Worm (Caenorhabditis elegans): ENCODE measurements around the gene Y43E12A.2.

The Y43E12A.2 gene

DNA sequence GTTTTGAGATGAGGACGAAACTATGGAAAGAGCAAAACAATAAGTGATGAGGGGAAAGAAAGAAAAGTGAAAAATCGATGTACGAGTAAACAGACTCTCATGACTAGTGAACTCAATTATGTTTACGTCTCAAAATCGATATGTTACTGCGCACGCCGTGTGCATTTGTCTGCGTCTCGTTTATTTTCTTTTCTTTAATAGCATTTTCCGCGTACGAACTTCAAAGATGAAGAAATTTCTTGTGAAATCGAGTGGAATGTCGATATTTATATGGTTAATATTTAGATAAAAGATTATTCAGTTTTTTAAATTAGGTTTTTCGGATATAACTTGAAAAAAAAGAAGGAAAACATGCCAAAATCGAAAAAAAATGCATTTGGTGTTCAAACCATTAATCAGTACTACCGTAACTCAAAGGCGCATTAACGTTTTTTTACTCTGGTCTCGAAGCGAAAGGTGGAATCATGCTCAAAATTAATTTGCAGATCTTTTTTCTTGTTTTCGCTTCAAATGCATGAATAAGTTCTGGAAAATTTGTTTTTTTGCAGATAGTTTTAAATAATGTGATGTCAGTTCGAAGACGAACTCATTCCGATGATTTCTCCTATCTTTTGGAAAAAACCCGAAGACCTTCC is 44.8 kb upstream of the Y43E12A.2 start, which contains the start of gene fic-1 (continued):
- TF ChIP-seq nhr-6 (tag; optimal IDR thresholded peaks at IDR 0.05): no peak
- peak; percentile 57 for TF ChIP-seq nhr-11 (tag; optimal IDR thresholded peaks at IDR 0.05)
- TF ChIP-seq lin-38 (GFP tag; IDR thresholded peaks at IDR 0.05): peak; percentile 24
- TF ChIP-seq madf-9 (GFP tag; conservative IDR thresholded peaks at IDR 0.05): no peak
- no peak for TF ChIP-seq ama-1 (optimal IDR thresholded peaks at IDR 0.05)
- TF ChIP-seq T26A8.4 (GFP tag; IDR thresholded peaks at IDR 0.05): no peak
- TF ChIP-seq ZK546.5 (tag; optimal IDR thresholded peaks at IDR 0.05): no peak
- no peak for TF ChIP-seq dmd-8 (GFP tag; IDR thresholded peaks at IDR 0.05)
- TF ChIP-seq F37D6.2 (tag; optimal IDR thresholded peaks at IDR 0.05): peak; percentile 28
- no peak for TF ChIP-seq nhr-25 (tag; optimal IDR thresholded peaks at IDR 0.05; ENCODE audit: borderline replicate concordance, insufficient read depth)
- TF ChIP-seq nhr-48 (tag; optimal IDR thresholded peaks at IDR 0.05): no peak
- TF ChIP-seq tag-97 (GFP tag; IDR thresholded peaks at IDR 0.05): no peak
- peak; percentile 58 for TF ChIP-seq dve-1 (tag; optimal IDR thresholded peaks at IDR 0.05; ENCODE audit: insufficient read depth)
- no peak for TF ChIP-seq lin-39 (tag; optimal IDR thresholded peaks at IDR 0.05)
- TF ChIP-seq lin-13 (GFP tag; optimal IDR thresholded peaks at IDR 0.05): no peak
- no peak for TF ChIP-seq nhr-102 (tag; optimal IDR thresholded peaks at IDR 0.05)
- TF ChIP-seq fos-1 (tag; optimal IDR thresholded peaks at IDR 0.05): no peak
- TF ChIP-seq zip-11 (GFP tag; IDR thresholded peaks at IDR 0.05): no peak
- peak; percentile 68 for TF ChIP-seq mep-1 (tag; optimal IDR thresholded peaks at IDR 0.05)
- TF ChIP-seq aly-2 (tag; optimal IDR thresholded peaks at IDR 0.05): no peak
- TF ChIP-seq aha-1 (tag): no peak
- TF ChIP-seq dmd-6 (GFP tag; IDR thresholded peaks at IDR 0.05): peak; percentile 58
- no peak for TF ChIP-seq Y75B8A.6 (GFP tag; IDR thresholded peaks at IDR 0.05)
- TF ChIP-seq php-3 (GFP tag; IDR thresholded peaks at IDR 0.05): no peak
- TF ChIP-seq nhr-237 (tag; optimal IDR thresholded peaks at IDR 0.05): no peak
- no peak for TF ChIP-seq ztf-7 (tag; optimal IDR thresholded peaks at IDR 0.05)
- TF ChIP-seq ceh-62 (tag; optimal IDR thresholded peaks at IDR 0.05): no peak
- no peak for TF ChIP-seq jun-1 (tag; optimal IDR thresholded peaks at IDR 0.05)
- no peak for TF ChIP-seq egl-27 (tag; optimal IDR thresholded peaks at IDR 0.05)
- TF ChIP-seq nhr-111 (GFP tag; optimal IDR thresholded peaks at IDR 0.05): no peak
- no peak for TF ChIP-seq F44E2.7 (GFP tag; IDR thresholded peaks at IDR 0.05)
- no peak for TF ChIP-seq unc-130 (GFP tag; optimal IDR thresholded peaks at IDR 0.05)
- TF ChIP-seq lim-7 (GFP tag; IDR thresholded peaks at IDR 0.05): no peak
- TF ChIP-seq sdz-12 (GFP tag; optimal IDR thresholded peaks at IDR 0.05): no peak
- peak; percentile 32 to 77 for TF ChIP-seq lsy-2 (tag; optimal IDR thresholded peaks at IDR 0.05)
- TF ChIP-seq daf-12 (tag; optimal IDR thresholded peaks at IDR 0.05): no peak
- TF ChIP-seq set-16 (GFP tag; IDR thresholded peaks at IDR 0.05): no peak
- TF ChIP-seq nhr-41 (GFP tag; IDR thresholded peaks at IDR 0.05): no peak
- TF ChIP-seq zip-2 (tag; optimal IDR thresholded peaks at IDR 0.05): no peak
- no peak for TF ChIP-seq ceh-32 (tag; optimal IDR thresholded peaks at IDR 0.05; ENCODE audit: poor library complexity)
- no peak for TF ChIP-seq duxl-1 (tag; optimal IDR thresholded peaks at IDR 0.05; ENCODE audit: poor library complexity)
- TF ChIP-seq Y5F2A.4 (GFP tag; optimal IDR thresholded peaks at IDR 0.05): no peak
- TF ChIP-seq mdt-29 (GFP tag; IDR thresholded peaks at IDR 0.05): no peak
- TF ChIP-seq ceh-82 (tag; optimal IDR thresholded peaks at IDR 0.05): no peak
- TF ChIP-seq dpl-1 (GFP tag; optimal IDR thresholded peaks at IDR 0.05): peak; percentile 53
- TF ChIP-seq ztf-11 (tag; optimal IDR thresholded peaks at IDR 0.05): no peak
- TF ChIP-seq unc-39 (tag; optimal IDR thresholded peaks at IDR 0.05): no peak
- no peak for TF ChIP-seq nhr-42 (GFP tag; IDR thresholded peaks at IDR 0.05)
- peak; percentile 54; the same call in 1 of the 2 replicates for TF ChIP-seq ctbp-1 (GFP tag; IDR thresholded peaks at IDR 0.05)
- no peak for TF ChIP-seq egl-43 (GFP tag; IDR thresholded peaks at IDR 0.05)
- peak; percentile 93 for TF ChIP-seq hlh-30 (tag; optimal IDR thresholded peaks at IDR 0.05; ENCODE audit: insufficient read depth)
- TF ChIP-seq zfp-2 (tag; optimal IDR thresholded peaks at IDR 0.05): no peak

All from whole organism, L4 larva.